Fruit fly (Drosophila melanogaster): ENCODE data around the gene Ype.
A peak's percentile ranks its signal among the peaks of the same experiment; 100 is the strongest.

The Ype gene

dm6 chrX:13421059-13421458 is 33.8 kb upstream of the Ype start (continued):
- TF ChIP-seq chinmo (GFP tag; IDR thresholded peaks at IDR 0.05; ENCODE audit: partially characterized antibody), result 0 out of 4 replicates have a peak, but pooled peaks have one; percentile 39
- TF ChIP-seq run (tag; optimal IDR thresholded peaks at IDR 0.05), result no peak
- TF ChIP-seq CG9437 (GFP tag; optimal IDR thresholded peaks at IDR 0.05), result no peak
- no peak for TF ChIP-seq cg (GFP tag; optimal IDR thresholded peaks at IDR 0.05)
- no peak for TF ChIP-seq C15 (GFP tag; IDR thresholded peaks at IDR 0.05)
- TF ChIP-seq slbo (GFP tag; IDR thresholded peaks at IDR 0.05), result no peak
- TF ChIP-seq her (GFP tag; optimal IDR thresholded peaks at IDR 0.05), result no peak
- peak; percentile 21 for TF ChIP-seq HmgZ (tag; optimal IDR thresholded peaks at IDR 0.05)
- no peak for TF ChIP-seq NK7.1 (GFP tag; optimal IDR thresholded peaks at IDR 0.05)
- no peak for TF ChIP-seq CG4282 (GFP tag; optimal IDR thresholded peaks at IDR 0.05)
- peak; percentile 31 for TF ChIP-seq CoRest (tag; optimal IDR thresholded peaks at IDR 0.05)
- TF ChIP-seq CG13296 (GFP tag; optimal IDR thresholded peaks at IDR 0.05), result no peak
- TF ChIP-seq Dek (tag; optimal IDR thresholded peaks at IDR 0.05), result no peak
- no peak for TF ChIP-seq CG9876 (GFP tag; optimal IDR thresholded peaks at IDR 0.05)
- no peak for TF ChIP-seq CG12236 (GFP tag; optimal IDR thresholded peaks at IDR 0.05)
- TF ChIP-seq CG1832 (GFP tag; optimal IDR thresholded peaks at IDR 0.05), result no peak
- no peak for TF ChIP-seq sens-2 (GFP tag; IDR thresholded peaks at IDR 0.05)
- TF ChIP-seq CG18011 (GFP tag; optimal IDR thresholded peaks at IDR 0.05), result no peak

- TF ChIP-seq rib (GFP tag; IDR thresholded peaks at IDR 0.05), result no peak
- peak; percentile 52 for TF ChIP-seq Fer1 (GFP tag; optimal IDR thresholded peaks at IDR 0.05)
- no peak for TF ChIP-seq sima (GFP tag; optimal IDR thresholded peaks at IDR 0.05)
- TF ChIP-seq Neu2 (GFP tag; optimal IDR thresholded peaks at IDR 0.05; ENCODE audit: borderline replicate concordance), result no peak
- no peak for TF ChIP-seq usp (GFP tag; optimal IDR thresholded peaks at IDR 0.05)
- no peak for TF ChIP-seq ham (GFP tag; IDR thresholded peaks at IDR 0.05)
- peak; percentile 85 for TF ChIP-seq pita (GFP tag; optimal IDR thresholded peaks at IDR 0.05)
- TF ChIP-seq Bdp1 (GFP tag; optimal IDR thresholded peaks at IDR 0.05), result no peak
- no peak for TF ChIP-seq Mrtf (GFP tag; IDR thresholded peaks at IDR 0.05)
- peak; percentile 11 for TF ChIP-seq MTF-1 (GFP tag; optimal IDR thresholded peaks at IDR 0.05; ENCODE audit: borderline replicate concordance)
- peak; percentile 90 for TF ChIP-seq onecut (GFP tag; IDR thresholded peaks at IDR 0.05)
- no peak for TF ChIP-seq abd-A (tag; optimal IDR thresholded peaks at IDR 0.05)
- no peak for TF ChIP-seq CG14441 (GFP tag; IDR thresholded peaks at IDR 0.05)
- no peak for TF ChIP-seq tgo (GFP tag; IDR thresholded peaks at IDR 0.05)
- TF ChIP-seq MBD-R2 (GFP tag; IDR thresholded peaks at IDR 0.05), result peak; percentile 90
- peak; percentile 63; the same call in 1 of the 2 replicates for TF ChIP-seq CG13287 (GFP tag; IDR thresholded peaks at IDR 0.05; ENCODE audit: partially characterized antibody)
- no peak for TF ChIP-seq CG11085 (GFP tag; IDR thresholded peaks at IDR 0.05)
- no peak for TF ChIP-seq CG11093 (GFP tag; IDR thresholded peaks at IDR 0.05)
- 0 out of 4 replicates have a peak, but pooled peaks have one; percentile 41 for TF ChIP-seq Dll (GFP tag; IDR thresholded peaks at IDR 0.05; ENCODE audit: partially characterized antibody)
- TF ChIP-seq CG30431 (GFP tag; optimal IDR thresholded peaks at IDR 0.05), result no peak
- TF ChIP-seq CG8478 (optimal IDR thresholded peaks at IDR 0.05), result no peak
- TF ChIP-seq sim (GFP tag; IDR thresholded peaks at IDR 0.05), result no peak
- no peak for TF ChIP-seq Hey (tag; optimal IDR thresholded peaks at IDR 0.05)
- TF ChIP-seq NfI (GFP tag; optimal IDR thresholded peaks at IDR 0.05), result peak; percentile 9
- no peak for TF ChIP-seq bowl (GFP tag; IDR thresholded peaks at IDR 0.05)
- no peak for TF ChIP-seq pros (GFP tag; optimal IDR thresholded peaks at IDR 0.05)
- peak; percentile 89 for TF ChIP-seq CG1832 (GFP tag; optimal IDR thresholded peaks at IDR 0.05)
- TF ChIP-seq CG17361 (GFP tag; IDR thresholded peaks at IDR 0.05), result no peak
- TF ChIP-seq CG9437 (GFP tag; optimal IDR thresholded peaks at IDR 0.05), result peak; percentile 65
- TF ChIP-seq CG4707 (GFP tag; optimal IDR thresholded peaks at IDR 0.05), result no peak
- TF ChIP-seq Oaz (GFP tag; IDR thresholded peaks at IDR 0.05), result no peak
- no peak for TF ChIP-seq ara (GFP tag; IDR thresholded peaks at IDR 0.05)
- no peak for TF ChIP-seq Usf (GFP tag; optimal IDR thresholded peaks at IDR 0.05)
- TF ChIP-seq vnd (GFP tag; IDR thresholded peaks at IDR 0.05; ENCODE audit: partially characterized antibody), result no peak
Measured at dm6 chrX:13412941-13413613, 25.9 kb upstream of the Ype start, which contains the start of the genes CG1998 and Set2. Gene CG1998 (minus strand): TSS chrX:13413074. Gene Set2 (plus strand): TSS chrX:13413242.
